Worm (Caenorhabditis elegans) whole organism, L1 larva: ENCODE measurements around the gene F44G4.1.

Experiments
- C16A3.4 ChIP-seq: fragments of 150-350 bp; optimal IDR thresholded peaks from 2 replicates; lab custom pipeline; 2014; ENCODE audit warnings: missing biosample characterization, missing genetic modification characterization
- F16B12.6 ChIP-seq: fragments of 150-350 bp; optimal IDR thresholded peaks from 2 replicates; lab custom pipeline; 2014; ENCODE audit warnings: missing biosample characterization, missing genetic modification characterization
- Y116A8C.19 ChIP-seq: sonication (generic microtip); optimal IDR thresholded peaks from 2 replicates; lab custom pipeline; 2016; ENCODE audit warnings: missing compliant biosample characterization, missing genetic modification characterization, borderline replicate concordance
- aha-1 ChIP-seq: fragments of 150-350 bp; optimal IDR thresholded peaks from 2 replicates; lab custom pipeline; 2014; ENCODE audit warnings: missing biosample characterization, missing genetic modification characterization
- alr-1 ChIP-seq: fragments of 200-800 bp; sonication (Bioruptor generic); optimal IDR thresholded peaks from 2 replicates; lab custom pipeline; 2018; ENCODE audit warnings: borderline replicate concordance, mild to moderate bottlenecking, missing genetic modification characterization, missing compliant biosample characterization
- aly-2 ChIP-seq: fragments of 150-350 bp; optimal IDR thresholded peaks from 2 replicates; lab custom pipeline; 2014; ENCODE audit warnings: missing biosample characterization, missing genetic modification characterization
- blmp-1 ChIP-seq: fragments of 150-350 bp; optimal IDR thresholded peaks from 2 replicates; lab custom pipeline; 2014; ENCODE audit warnings: missing biosample characterization, missing genetic modification characterization
- ceh-82 ChIP-seq, 3 experiments: fragments of 150-350 bp in 1 of 3; sonication (generic microtip) in 2 of 3; optimal IDR thresholded peaks; 2 replicates each; lab custom pipeline; 2014 to 2017; ENCODE audit warnings: missing biosample characterization in 3 of 3, missing genetic modification characterization in 3 of 3
- ceh-88 ChIP-seq: fragments of 200-800 bp; sonication (Bioruptor generic); IDR thresholded peaks from 2 replicates; pipeline ENCODE4 v1.3.6; 2022; ENCODE audit warnings: missing genetic modification characterization, missing compliant biosample characterization
- ces-1 ChIP-seq: fragments of 150-350 bp; optimal IDR thresholded peaks from 2 replicates; lab custom pipeline; 2014; ENCODE audit warnings: missing biosample characterization, missing genetic modification reagents, missing genetic modification characterization
- dpl-1 ChIP-seq, 3 experiments: fragments of 150-350 bp in 2 of 3; sonication (generic microtip) in 1 of 3; optimal IDR thresholded peaks; 2 replicates each; lab custom pipeline; 2014 to 2017; ENCODE audit warnings: missing biosample characterization in 3 of 3, missing genetic modification characterization in 3 of 3, missing genetic modification reagents in 3 of 3
- efl-1 ChIP-seq, 4 experiments: fragments of 150-350 bp; optimal IDR thresholded peaks in 3 of 4; peaks in 1 of 4; 1 replicate in 1 of 4; 2 replicates in 3 of 4; lab custom pipeline; 2014; ENCODE audit warnings: missing biosample characterization in 2 of 4, missing genetic modification characterization in 2 of 4, missing genetic modification reagents in 2 of 4
- elt-3 ChIP-seq, 6 experiments: fragments of 150-350 bp in 1 of 6; sonication (generic microtip); optimal IDR thresholded peaks; 2 replicates each; lab custom pipeline; 2017 to 2018; ENCODE audit warnings: missing biosample characterization in 6 of 6, missing genetic modification characterization in 6 of 6, inconsistent platforms in 1 of 6
- ets-5 ChIP-seq: fragments of 200-800 bp; sonication (Bioruptor generic); IDR thresholded peaks from 2 replicates; pipeline ENCODE4 v1.3.6; 2022; ENCODE audit warnings: missing genetic modification characterization, missing compliant biosample characterization
- fkh-8 ChIP-seq: sonication (generic microtip); optimal IDR thresholded peaks from 2 replicates; lab custom pipeline; 2016; ENCODE audit warnings: mild to moderate bottlenecking, missing genetic modification characterization, missing compliant biosample characterization
- hlh-17 ChIP-seq: fragments of 200-800 bp; sonication (Bioruptor generic); optimal IDR thresholded peaks from 2 replicates; lab custom pipeline; 2018; ENCODE audit warnings: missing genetic modification characterization, mild to moderate bottlenecking, missing compliant biosample characterization, moderate library complexity, borderline replicate concordance
- hpl-2 ChIP-seq: fragments of 150-350 bp; optimal IDR thresholded peaks from 2 replicates; lab custom pipeline; 2014; ENCODE audit warnings: missing biosample characterization, missing genetic modification reagents, missing genetic modification characterization
- irx-1 ChIP-seq: sonication (generic microtip); optimal IDR thresholded peaks from 2 replicates; lab custom pipeline; 2016; ENCODE audit warnings: missing genetic modification characterization, missing compliant biosample characterization
- jun-1 ChIP-seq: fragments of 150-350 bp; optimal IDR thresholded peaks from 2 replicates; lab custom pipeline; 2014; ENCODE audit warnings: missing biosample characterization, missing genetic modification reagents, missing genetic modification characterization
- lin-14 ChIP-seq: fragments of 200-800 bp; sonication (Bioruptor generic); optimal IDR thresholded peaks from 2 replicates; lab custom pipeline; 2018; ENCODE audit warnings: mild to moderate bottlenecking, missing genetic modification characterization, moderate library complexity, missing compliant biosample characterization
- lin-39 ChIP-seq: fragments of 150-350 bp; optimal IDR thresholded peaks from 2 replicates; lab custom pipeline; 2014; ENCODE audit warnings: missing biosample characterization, missing genetic modification reagents, missing genetic modification characterization
- lir-3 ChIP-seq: sonication (generic microtip); optimal IDR thresholded peaks from 2 replicates; lab custom pipeline; 2016; ENCODE audit warnings: mild to moderate bottlenecking, missing genetic modification characterization, moderate library complexity, missing compliant biosample characterization; ENCODE audit not compliant: poor library complexity
- lsy-2 ChIP-seq, 2 experiments: fragments of 150-350 bp; optimal IDR thresholded peaks; 2 replicates each; lab custom pipeline; 2014; ENCODE audit warnings: missing biosample characterization in 2 of 2, missing genetic modification characterization in 2 of 2
- mdl-1 ChIP-seq, 2 experiments: fragments of 150-350 bp; optimal IDR thresholded peaks; 2 replicates each; lab custom pipeline; 2014 to 2017; ENCODE audit warnings: missing biosample characterization in 2 of 2, missing genetic modification characterization in 2 of 2, inconsistent platforms in 1 of 2
- mep-1 ChIP-seq: fragments of 150-350 bp; optimal IDR thresholded peaks from 2 replicates; lab custom pipeline; 2014; ENCODE audit warnings: missing biosample characterization, missing genetic modification characterization
- nhr-11 ChIP-seq: fragments of 150-350 bp; optimal IDR thresholded peaks from 2 replicates; lab custom pipeline; 2014; ENCODE audit warnings: missing biosample characterization, missing genetic modification characterization
- nhr-237 ChIP-seq: fragments of 150-350 bp; optimal IDR thresholded peaks from 2 replicates; lab custom pipeline; 2014; ENCODE audit warnings: missing biosample characterization, missing genetic modification characterization
- nhr-71 ChIP-seq: sonication (generic microtip); optimal IDR thresholded peaks from 2 replicates; lab custom pipeline; 2016; ENCODE audit warnings: mild to moderate bottlenecking, missing genetic modification characterization, moderate library complexity, missing compliant biosample characterization
- nhr-76 ChIP-seq: sonication (generic microtip); optimal IDR thresholded peaks from 2 replicates; lab custom pipeline; 2017; ENCODE audit warnings: missing biosample characterization, missing genetic modification characterization
- nhr-77 ChIP-seq: fragments of 150-350 bp; optimal IDR thresholded peaks from 2 replicates; lab custom pipeline; 2014; ENCODE audit warnings: missing biosample characterization, missing genetic modification characterization
- nhr-84 ChIP-seq: sonication (generic microtip); optimal IDR thresholded peaks from 2 replicates; lab custom pipeline; 2017; ENCODE audit warnings: missing biosample characterization, missing genetic modification characterization
- nhr-85 ChIP-seq: sonication (generic microtip); peaks from one replicate; lab custom pipeline; 2016; ENCODE audit warnings: missing genetic modification characterization, inconsistent platforms, missing compliant biosample characterization
- pag-3 ChIP-seq: sonication (generic microtip); optimal IDR thresholded peaks from 2 replicates; lab custom pipeline; 2017; ENCODE audit warnings: missing genetic modification characterization, mild to moderate bottlenecking, missing compliant biosample characterization, antibody characterized with exemption, borderline replicate concordance; ENCODE audit not compliant: insufficient read depth
- pax-3 ChIP-seq: fragments of 200-800 bp; sonication (Bioruptor generic); optimal IDR thresholded peaks from 2 replicates; lab custom pipeline; 2018; ENCODE audit warnings: mild to moderate bottlenecking, missing genetic modification characterization, moderate library complexity, missing compliant biosample characterization
- pqm-1 ChIP-seq: sonication (generic microtip); optimal IDR thresholded peaks from 3 replicates; lab custom pipeline; 2017; ENCODE audit warnings: missing biosample characterization, missing genetic modification characterization
- rnt-1 ChIP-seq: sonication (generic microtip); optimal IDR thresholded peaks from 2 replicates; lab custom pipeline; 2016; ENCODE audit warnings: mild to moderate bottlenecking, missing genetic modification characterization, moderate library complexity, missing compliant biosample characterization
- snpc-4 ChIP-seq: fragments of 150-350 bp; optimal IDR thresholded peaks from 2 replicates; lab custom pipeline; 2014; ENCODE audit warnings: missing biosample characterization, missing genetic modification characterization
- sox-4 ChIP-seq: sonication (generic microtip); optimal IDR thresholded peaks from 2 replicates; lab custom pipeline; 2016; ENCODE audit warnings: missing genetic modification characterization, missing compliant biosample characterization
- sup-37 ChIP-seq: fragments of 200-800 bp; sonication (Bioruptor generic); optimal IDR thresholded peaks from 2 replicates; lab custom pipeline; 2018; ENCODE audit warnings: mild to moderate bottlenecking, missing genetic modification characterization, missing compliant biosample characterization
- swsn-7 ChIP-seq: sonication (generic microtip); optimal IDR thresholded peaks from 2 replicates; lab custom pipeline; 2016; ENCODE audit warnings: missing genetic modification characterization, missing compliant biosample characterization
- tlp-1 ChIP-seq: fragments of 150-350 bp; optimal IDR thresholded peaks from 2 replicates; lab custom pipeline; 2014; ENCODE audit warnings: missing biosample characterization, missing genetic modification characterization
- unc-130 ChIP-seq: fragments of 150-350 bp; optimal IDR thresholded peaks from 2 replicates; lab custom pipeline; 2017; ENCODE audit warnings: missing biosample characterization, missing genetic modification characterization, inconsistent platforms
- unc-30 ChIP-seq: sonication (generic microtip); optimal IDR thresholded peaks from 2 replicates; lab custom pipeline; 2017; ENCODE audit warnings: missing biosample characterization, missing genetic modification characterization
- unc-98 ChIP-seq: fragments of 200-800 bp; sonication (Bioruptor generic); IDR thresholded peaks from 2 replicates; pipeline ENCODE4 v1.3.6; 2022; ENCODE audit warnings: missing genetic modification characterization, missing compliant biosample characterization
- xbp-1 ChIP-seq: sonication (generic microtip); optimal IDR thresholded peaks from 2 replicates; lab custom pipeline; 2016; ENCODE audit warnings: missing genetic modification characterization, missing compliant biosample characterization
- ztf-11 ChIP-seq, 2 experiments: sonication (generic microtip); optimal IDR thresholded peaks; 2 replicates each; lab custom pipeline; 2016 to 2017; ENCODE audit warnings: missing genetic modification characterization in 2 of 2, missing biosample characterization in 1 of 2, missing compliant biosample characterization in 1 of 2
- ztf-4 ChIP-seq: fragments of 150-350 bp; optimal IDR thresholded peaks from 2 replicates; lab custom pipeline; 2014; ENCODE audit warnings: missing biosample characterization, missing genetic modification characterization

F44G4.1 gene

ce11 chrII:8997479-8997878, 3.0 kb downstream of the F44G4.1 start, which contains the start of the genes F44G4.3 and tdp-1 (continued):
- TF ChIP-seq mep-1 (tag; lab: Kevin White, UChicago) (peak; percentile 77), ceh-88 (GFP tag; lab: Robert Waterston, UW) (no peak), mdl-1 (tag; optimal IDR thresholded peaks at IDR 0.05; lab: Kevin White, UChicago) (no peak), ces-1 (GFP tag; lab: Kevin White, UChicago) (peak; percentile 24), nhr-237 (no peak), sox-4 (tag; lab: Kevin White, UChicago) (no peak), nhr-71 (tag; lab: Kevin White, UChicago) (peak; percentile 14), fkh-8 (tag; lab: Kevin White, UChicago) (no peak), nhr-85 (tag; lab: Kevin White, UChicago) (peak; percentile 8), irx-1 (tag; lab: Kevin White, UChicago) (no peak), blmp-1 (tag; lab: Kevin White, UChicago) (no peak), aha-1 (tag; lab: Kevin White, UChicago) (no peak), xbp-1 (tag; lab: Kevin White, UChicago) (no peak), unc-130 (tag; lab: Kevin White, UChicago) (no peak), lin-39 (no peak), ets-5 (GFP tag; lab: Robert Waterston, UW) (no peak), nhr-84 (tag; lab: Kevin White, UChicago) (no peak), ceh-82 (tag; optimal IDR thresholded peaks at IDR 0.05; lab: Kevin White, UChicago) (no peak), efl-1 (optimal IDR thresholded peaks at IDR 0.05; lab: Kevin White, UChicago) (peak; percentile 31 to 35), efl-1 (GFP tag; optimal IDR thresholded peaks at IDR 0.05 in 1 of 2; lab: Kevin White, UChicago) (peak; percentile 49 to 91), hlh-17 (GFP tag; lab: Kevin White, UChicago) (no peak), snpc-4 (tag; lab: Kevin White, UChicago) (no peak), swsn-7 (peak; percentile 14), dpl-1 (GFP tag; optimal IDR thresholded peaks at IDR 0.05; lab: Kevin White, UChicago) (peak; percentile 24 to 60 (median 26)), elt-3 (tag; optimal IDR thresholded peaks at IDR 0.05; lab: Kevin White, UChicago) (no peak), ztf-11 (tag; optimal IDR thresholded peaks at IDR 0.05; lab: Kevin White, UChicago) (no peak), rnt-1 (no peak), tlp-1 (tag; lab: Kevin White, UChicago) (no peak), C16A3.4 (tag; lab: Kevin White, UChicago) (no peak), jun-1 (tag; lab: Kevin White, UChicago) (no peak), aly-2 (tag; lab: Kevin White, UChicago) (no peak), alr-1 (tag; lab: Kevin White, UChicago) (no peak), nhr-77 (no peak), unc-30 (tag; lab: Kevin White, UChicago) (no peak), ztf-4 (no peak), hpl-2 (no peak), F16B12.6 (tag; lab: Kevin White, UChicago) (peak; percentile 84), Y116A8C.19 (no peak)

- TF ChIP-seq ztf-11 (tag; optimal IDR thresholded peaks at IDR 0.05; lab: Kevin White, UChicago) (no peak), pax-3 (tag; lab: Kevin White, UChicago) (no peak), nhr-76 (no peak), lin-14 (GFP tag; lab: Kevin White, UChicago) (no peak), blmp-1 (tag; lab: Kevin White, UChicago) (no peak), sup-37 (GFP tag; lab: Kevin White, UChicago) (no peak), pqm-1 (tag; lab: Kevin White, UChicago) (no peak), lsy-2 (tag; optimal IDR thresholded peaks at IDR 0.05; lab: Kevin White, UChicago) (no peak), pag-3 (tag; lab: Kevin White, UChicago) (no peak), Y116A8C.19 (no peak), nhr-11 (tag; lab: Kevin White, UChicago) (no peak), swsn-7 (no peak), sox-4 (tag; lab: Kevin White, UChicago) (no peak), lir-3 (tag; lab: Kevin White, UChicago) (no peak), unc-98 (GFP tag; lab: Robert Waterston, UW) (no peak)
- TF ChIP-seq, all 84 proteins: peak for 0
These were observed 5.9 kb downstream of the F44G4.1 start, which contains the start of gene F44G4.5 for ce11 chrII:9000331-9000730. Gene F44G4.5 (minus strand): TSS chrII:9000431.
